Fruit fly (Drosophila melanogaster) whole organism, prepupa: ENCODE results near the gene pan.

ENCODE experiments used
- Blimp-1 ChIP-seq: fragments of 200-800 bp; sonication (Bioruptor generic); optimal IDR thresholded peaks from 3 replicates; lab custom pipeline; 2017; ENCODE audit warnings: missing biosample characterization, missing genetic modification characterization, mild to moderate bottlenecking, moderate library complexity, missing genetic modification reagents
- CG10631 ChIP-seq: fragments of 200-800 bp; sonication (Bioruptor generic); optimal IDR thresholded peaks from 2 replicates; lab custom pipeline; 2016; ENCODE audit warnings: missing biosample characterization, missing genetic modification characterization
- CG10669 ChIP-seq: fragments of 200-800 bp; sonication (Bioruptor generic); optimal IDR thresholded peaks from 3 replicates; lab custom pipeline; 2018; ENCODE audit warnings: missing biosample characterization, mild to moderate bottlenecking, missing genetic modification characterization, moderate library complexity
- CG11762 ChIP-seq: fragments of 200-800 bp; sonication (Bioruptor generic); optimal IDR thresholded peaks from 3 replicates; lab custom pipeline; 2016; ENCODE audit warnings: missing biosample characterization, missing genetic modification characterization; ENCODE audit not compliant: insufficient read depth
- CG11902 ChIP-seq: fragments of 200-800 bp; sonication (Bioruptor generic); optimal IDR thresholded peaks from 3 replicates; lab custom pipeline; 2016; ENCODE audit warnings: missing biosample characterization, missing genetic modification characterization
- CG15336 ChIP-seq: fragments of 200-800 bp; sonication (Bioruptor generic); IDR thresholded peaks from 2 replicates; pipeline ENCODE4 v1.3.6; 2022; ENCODE audit warnings: missing biosample characterization, missing genetic modification characterization
- CG1621 ChIP-seq: fragments of 200-800 bp; sonication (Bioruptor generic); optimal IDR thresholded peaks from 3 replicates; lab custom pipeline; 2018; ENCODE audit warnings: missing biosample characterization, mild to moderate bottlenecking, missing genetic modification characterization
- CG16779 ChIP-seq: fragments of 200-800 bp; sonication (Bioruptor generic); optimal IDR thresholded peaks from 3 replicates; lab custom pipeline; 2017; ENCODE audit warnings: missing biosample characterization, mild to moderate bottlenecking, missing genetic modification characterization
- CG3032 ChIP-seq: fragments of 200-800 bp; optimal IDR thresholded peaks from 2 replicates; lab custom pipeline; 2019; ENCODE audit warnings: missing biosample characterization, mild to moderate bottlenecking, missing genetic modification characterization, moderate library complexity
- CG31627 ChIP-seq: fragments of 200-800 bp; sonication (Bioruptor generic); optimal IDR thresholded peaks from 3 replicates; lab custom pipeline; 2016; ENCODE audit warnings: missing biosample characterization, missing genetic modification characterization
- CG32006 ChIP-seq: fragments of 200-800 bp; sonication (Bioruptor generic); optimal IDR thresholded peaks from 3 replicates; lab custom pipeline; 2017; ENCODE audit warnings: missing biosample characterization, mild to moderate bottlenecking, missing genetic modification characterization
- CG34406 ChIP-seq: fragments of 200-800 bp; sonication (Bioruptor generic); optimal IDR thresholded peaks from 3 replicates; lab custom pipeline; 2016; ENCODE audit warnings: missing biosample characterization, missing genetic modification characterization
- CG3919 ChIP-seq: fragments of 200-800 bp; sonication (Bioruptor generic); optimal IDR thresholded peaks from 3 replicates; lab custom pipeline; 2016; ENCODE audit warnings: missing biosample characterization, missing genetic modification characterization
- CG4318 ChIP-seq: fragments of 200-800 bp; sonication (Bioruptor generic); optimal IDR thresholded peaks from 3 replicates; lab custom pipeline; 2017; ENCODE audit warnings: missing biosample characterization, mild to moderate bottlenecking, missing genetic modification characterization
- CG6163 ChIP-seq: fragments of 200-800 bp; sonication (Bioruptor generic); IDR thresholded peaks from 3 replicates; pipeline ENCODE4 v1.3.6; 2022; ENCODE audit warnings: missing biosample characterization, missing genetic modification characterization
- CG6276 ChIP-seq: fragments of 200-800 bp; sonication (Bioruptor generic); optimal IDR thresholded peaks from 2 replicates; lab custom pipeline; 2017; ENCODE audit warnings: missing biosample characterization, mild to moderate bottlenecking, missing genetic modification characterization
- CG6792 ChIP-seq: fragments of 200-800 bp; sonication (Bioruptor generic); optimal IDR thresholded peaks from 3 replicates; lab custom pipeline; 2016; ENCODE audit warnings: missing biosample characterization, missing genetic modification characterization
- CG7368 ChIP-seq: fragments of 200-800 bp; sonication (Bioruptor generic); optimal IDR thresholded peaks from 3 replicates; lab custom pipeline; 2016; ENCODE audit warnings: missing biosample characterization, missing genetic modification characterization
- CG8119 ChIP-seq: fragments of 200-800 bp; sonication (Bioruptor generic); IDR thresholded peaks from 3 replicates; pipeline ENCODE4 v1.3.6; 2022; ENCODE audit warnings: missing biosample characterization, missing genetic modification characterization
- CG8319 ChIP-seq: fragments of 200-800 bp; sonication (Bioruptor generic); optimal IDR thresholded peaks from 3 replicates; lab custom pipeline; 2016; ENCODE audit warnings: missing biosample characterization, missing genetic modification characterization
- CG8632 ChIP-seq: fragments of 200-800 bp; sonication (Bioruptor generic); optimal IDR thresholded peaks from 3 replicates; lab custom pipeline; 2016; ENCODE audit warnings: missing biosample characterization, missing genetic modification characterization
- CG9139 ChIP-seq: fragments of 200-800 bp; sonication (Bioruptor generic); optimal IDR thresholded peaks from 3 replicates; lab custom pipeline; 2017; ENCODE audit warnings: missing biosample characterization, mild to moderate bottlenecking, missing genetic modification characterization
- Eip75B ChIP-seq: fragments of 200-800 bp; sonication (Bioruptor generic); optimal IDR thresholded peaks from 3 replicates; lab custom pipeline; 2016; ENCODE audit warnings: missing biosample characterization, missing genetic modification characterization
- Eip93F ChIP-seq: fragments of 200-800 bp; sonication (Bioruptor generic); optimal IDR thresholded peaks from 2 replicates; lab custom pipeline; 2016; ENCODE audit warnings: missing biosample characterization, mild to moderate bottlenecking, missing genetic modification characterization
- Ets21C ChIP-seq: fragments of 200-800 bp; sonication (Bioruptor generic); optimal IDR thresholded peaks from 3 replicates; lab custom pipeline; 2016; ENCODE audit warnings: missing biosample characterization, missing genetic modification characterization
- Gug ChIP-seq: fragments of 200-800 bp; sonication (Bioruptor generic); IDR thresholded peaks from 2 replicates; pipeline ENCODE4 v1.3.6; 2022; ENCODE audit warnings: missing biosample characterization, missing genetic modification characterization
- Hr38 ChIP-seq: sonication (Bioruptor generic); optimal IDR thresholded peaks from 2 replicates; lab custom pipeline; 2016; ENCODE audit warnings: missing biosample characterization, missing genetic modification characterization
- Lpt ChIP-seq: fragments of 200-800 bp; sonication (Bioruptor generic); optimal IDR thresholded peaks from 3 replicates; lab custom pipeline; 2016; ENCODE audit warnings: missing biosample characterization, missing genetic modification characterization
- Met ChIP-seq: fragments of 200-800 bp; sonication (Bioruptor generic); optimal IDR thresholded peaks from 3 replicates; lab custom pipeline; 2016; ENCODE audit warnings: missing biosample characterization, missing genetic modification characterization
- OdsH ChIP-seq: fragments of 200-800 bp; sonication (Bioruptor generic); optimal IDR thresholded peaks from 3 replicates; lab custom pipeline; 2016; ENCODE audit warnings: missing biosample characterization, missing genetic modification characterization
- Smox ChIP-seq: fragments of 200-800 bp; sonication (Bioruptor generic); optimal IDR thresholded peaks from 3 replicates; lab custom pipeline; 2016; ENCODE audit warnings: missing biosample characterization, missing genetic modification characterization
- Sox102F ChIP-seq: fragments of 200-800 bp; sonication (Bioruptor generic); optimal IDR thresholded peaks from 2 replicates; lab custom pipeline; 2016; ENCODE audit warnings: missing biosample characterization, mild to moderate bottlenecking, missing genetic modification characterization
- acj6 ChIP-seq: fragments of 200-800 bp; sonication (Bioruptor generic); optimal IDR thresholded peaks from 3 replicates; lab custom pipeline; 2016; ENCODE audit warnings: missing biosample characterization, missing genetic modification characterization
- dac ChIP-seq: fragments of 200-800 bp; sonication (Bioruptor generic); optimal IDR thresholded peaks from 2 replicates; lab custom pipeline; 2017; ENCODE audit warnings: missing biosample characterization, mild to moderate bottlenecking, missing genetic modification characterization
- dsx ChIP-seq: fragments of 200-800 bp; optimal IDR thresholded peaks from 3 replicates; lab custom pipeline; 2019; ENCODE audit warnings: missing biosample characterization, mild to moderate bottlenecking, missing genetic modification characterization, moderate library complexity; ENCODE audit not compliant: poor library complexity, severe bottlenecking
- esn ChIP-seq: fragments of 200-800 bp; sonication (Bioruptor generic); optimal IDR thresholded peaks from 2 replicates; lab custom pipeline; 2016; ENCODE audit warnings: missing biosample characterization, mild to moderate bottlenecking, missing genetic modification characterization, moderate library complexity
- fd59A ChIP-seq: fragments of 200-800 bp; sonication (Bioruptor generic); optimal IDR thresholded peaks from 2 replicates; lab custom pipeline; 2017; ENCODE audit warnings: missing biosample characterization, mild to moderate bottlenecking, missing genetic modification characterization, missing genetic modification reagents
- lz ChIP-seq: fragments of 200-800 bp; sonication (Bioruptor generic); optimal IDR thresholded peaks from 3 replicates; lab custom pipeline; 2016; ENCODE audit warnings: missing biosample characterization, missing genetic modification characterization
- net ChIP-seq: fragments of 200-800 bp; sonication (Bioruptor generic); optimal IDR thresholded peaks from 3 replicates; lab custom pipeline; 2016; ENCODE audit warnings: missing biosample characterization, missing genetic modification characterization
- pdm3 ChIP-seq: fragments of 200-800 bp; sonication (Bioruptor generic); optimal IDR thresholded peaks from 3 replicates; lab custom pipeline; 2016; ENCODE audit warnings: missing biosample characterization, missing genetic modification characterization
- salr ChIP-seq, 2 experiments: fragments of 200-800 bp; sonication (Bioruptor generic); optimal IDR thresholded peaks; 3 replicates each; lab custom pipeline; 2016 to 2018; ENCODE audit warnings: missing biosample characterization in 2 of 2, missing genetic modification characterization in 2 of 2, mild to moderate bottlenecking in 1 of 2
- ss ChIP-seq, 2 experiments: fragments of 200-800 bp; sonication (Bioruptor generic); optimal IDR thresholded peaks; 2 replicates in 1 of 2; 3 replicates in 1 of 2; lab custom pipeline; 2017 to 2018; ENCODE audit warnings: mild to moderate bottlenecking in 2 of 2, missing biosample characterization in 2 of 2, missing genetic modification characterization in 2 of 2, moderate library complexity in 1 of 2
- topi ChIP-seq: fragments of 200-800 bp; sonication (Bioruptor generic); optimal IDR thresholded peaks from 3 replicates; lab custom pipeline; 2016; ENCODE audit warnings: missing biosample characterization, missing genetic modification characterization

The pan gene

DNA sequence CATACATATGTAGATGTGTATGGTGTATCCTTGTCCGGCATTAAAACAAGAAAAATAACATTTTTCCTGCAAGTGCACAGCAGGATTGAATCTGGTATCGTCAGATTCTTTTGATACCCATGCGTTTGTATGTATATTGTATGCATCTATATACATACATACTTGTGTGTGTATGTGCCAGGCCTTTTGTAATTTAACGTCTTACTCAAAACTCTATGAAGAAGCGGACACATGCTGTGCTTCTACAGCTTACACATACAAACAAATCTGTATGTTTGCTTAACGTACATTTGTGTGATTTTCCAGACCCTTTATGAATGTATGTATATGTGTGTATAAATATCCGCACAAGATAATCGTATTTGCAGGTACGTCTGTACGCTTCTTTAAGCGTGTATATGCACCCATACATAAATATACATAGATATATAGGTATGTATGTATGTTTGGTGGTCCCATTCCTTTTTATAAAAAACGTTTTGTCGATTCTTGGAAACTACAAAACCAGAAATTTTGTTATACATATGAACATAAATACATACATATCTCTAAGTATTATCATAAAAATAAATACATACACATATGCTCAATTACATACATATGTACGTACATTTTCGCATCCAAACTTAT, 10.1 kb upstream of the pan start (continued):
- peak; percentile 45 for TF ChIP-seq dsx (GFP tag; lab: Kevin White, UChicago)
- TF ChIP-seq pdm3: no peak
- TF ChIP-seq CG7368 (GFP tag; lab: Kevin White, UChicago): no peak
- no peak for TF ChIP-seq Hr38 (GFP tag; lab: Kevin White, UChicago)
- TF ChIP-seq Blimp-1 (GFP tag; lab: Kevin White, UChicago): no peak
- TF ChIP-seq Eip75B: peak; percentile 1
- no peak for TF ChIP-seq Ets21C (GFP tag; lab: Kevin White, UChicago)
- TF ChIP-seq OdsH (GFP tag; lab: Kevin White, UChicago): no peak
- no peak for TF ChIP-seq CG11762 (GFP tag; lab: Kevin White, UChicago)
- TF ChIP-seq Eip93F: no peak
- peak; percentile 20 for TF ChIP-seq Sox102F (GFP tag; lab: Kevin White, UChicago)
- no peak for TF ChIP-seq net (GFP tag; lab: Kevin White, UChicago)
- TF ChIP-seq CG15336 (GFP tag; lab: Robert Waterston, UW): 0 out of 2 replicates have a peak, but pooled peaks have one; percentile 11
- peak; percentile 10 for TF ChIP-seq Met (GFP tag; lab: Kevin White, UChicago)
- no peak for TF ChIP-seq CG34406
- TF ChIP-seq acj6 (GFP tag; lab: Kevin White, UChicago): no peak
- no peak for TF ChIP-seq lz (GFP tag; lab: Kevin White, UChicago)
- TF ChIP-seq CG6163: no peak
- no peak for TF ChIP-seq CG8632 (GFP tag; lab: Kevin White, UChicago)
- TF ChIP-seq CG10669: no peak

dm6 chr4:60001-60997, 8.8 kb upstream of the pan start:
- TF ChIP-seq CG10669: peak; percentile 19
- peak; percentile 22 for TF ChIP-seq CG9139 (GFP tag; lab: Kevin White, UChicago)
- peak; percentile 50 for TF ChIP-seq CG3919 (GFP tag; lab: Kevin White, UChicago)
- TF ChIP-seq CG1621 (tag; lab: Kevin White, UChicago): no peak
- TF ChIP-seq Smox (GFP tag; lab: Kevin White, UChicago): no peak
- TF ChIP-seq fd59A: no peak
- peak; percentile 44 for TF ChIP-seq net (GFP tag; lab: Kevin White, UChicago)
- no peak for TF ChIP-seq CG8319 (GFP tag; lab: Kevin White, UChicago)
- no peak for TF ChIP-seq CG11902
- TF ChIP-seq CG8119 (GFP tag; lab: Robert Waterston, UW): peak; percentile 72; the same call in 2 of the 3 replicates
- peak; percentile 51 for TF ChIP-seq OdsH (GFP tag; lab: Kevin White, UChicago)
- peak; percentile 27 for TF ChIP-seq Eip93F
- peak; percentile 62 for TF ChIP-seq CG3032
- no peak for TF ChIP-seq pdm3
- TF ChIP-seq Ets21C (GFP tag; lab: Kevin White, UChicago): no peak
- no peak for TF ChIP-seq dac (GFP tag; lab: Kevin White, UChicago)
- TF ChIP-seq CG16779 (tag; lab: Kevin White, UChicago): no peak
- peak; percentile 49 for TF ChIP-seq acj6 (GFP tag; lab: Kevin White, UChicago)
- TF ChIP-seq CG10631 (GFP tag; lab: Kevin White, UChicago): peak; percentile 50
- TF ChIP-seq CG6792: peak; percentile 9
- TF ChIP-seq Blimp-1 (GFP tag; lab: Kevin White, UChicago): no peak
- peak; percentile 40 for TF ChIP-seq esn (GFP tag; lab: Kevin White, UChicago)
- peak; percentile 42 for TF ChIP-seq Lpt (GFP tag; lab: Kevin White, UChicago)
- no peak for TF ChIP-seq lz (GFP tag; lab: Kevin White, UChicago)
- TF ChIP-seq ss (GFP tag; optimal IDR thresholded peaks at IDR 0.05; lab: Kevin White, UChicago): peak; percentile 40 to 57
- TF ChIP-seq Sox102F (GFP tag; lab: Kevin White, UChicago): peak; percentile 38
- peak; percentile 48 for TF ChIP-seq CG15336 (GFP tag; lab: Robert Waterston, UW)
- peak; percentile 24 for TF ChIP-seq topi (GFP tag; lab: Kevin White, UChicago)
- no peak for TF ChIP-seq Gug (GFP tag; lab: Robert Waterston, UW)
- no peak for TF ChIP-seq CG6276 (GFP tag; lab: Kevin White, UChicago)
- TF ChIP-seq dsx (GFP tag; lab: Kevin White, UChicago): peak; percentile 65
- no peak for TF ChIP-seq CG4318 (GFP tag; lab: Kevin White, UChicago)
- TF ChIP-seq Met (GFP tag; lab: Kevin White, UChicago): peak; percentile 24
- TF ChIP-seq CG32006 (GFP tag; lab: Kevin White, UChicago): peak; percentile 31
- TF ChIP-seq Eip75B: peak; percentile 13
- peak in 1 of 2 experiments; percentile 19 for TF ChIP-seq salr (GFP tag; optimal IDR thresholded peaks at IDR 0.05; lab: Kevin White, UChicago)
- TF ChIP-seq CG31627 (GFP tag; lab: Kevin White, UChicago): no peak
- no peak for TF ChIP-seq CG34406
